Fruit fly (Drosophila melanogaster): Measurements from ENCODE around the gene CG9698.

Gene CG9698

DNA sequence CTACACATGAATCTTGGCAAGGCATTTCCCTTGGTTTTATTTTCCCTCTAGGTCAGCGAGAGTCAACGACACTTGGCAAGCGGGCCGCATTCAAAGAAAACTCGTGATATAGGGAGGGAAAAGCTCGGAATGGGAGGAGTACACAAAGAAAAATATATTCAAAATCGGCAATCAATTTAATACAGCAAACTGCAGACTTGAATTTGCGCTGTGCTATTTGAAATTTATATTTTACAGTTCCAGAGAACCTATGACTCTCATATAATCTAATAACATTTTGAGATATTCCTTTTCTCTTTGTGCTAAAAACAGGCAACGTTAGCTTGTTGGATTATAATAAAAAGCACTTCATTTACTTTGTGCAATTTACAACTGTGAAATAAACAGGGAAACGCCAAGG, 15.0 kb downstream of the CG9698 start (continued):
- TF ChIP-seq CG3032 (tag; optimal IDR thresholded peaks at IDR 0.05) (no peak), acj6 (GFP tag; optimal IDR thresholded peaks at IDR 0.05) (no peak), CG7368 (GFP tag; optimal IDR thresholded peaks at IDR 0.05) (no peak), Ets96B (tag; optimal IDR thresholded peaks at IDR 0.05) (no peak), dsx (GFP tag; optimal IDR thresholded peaks at IDR 0.05; ENCODE audit: poor library complexity, severe bottlenecking) (no peak), fd59A (GFP tag; optimal IDR thresholded peaks at IDR 0.05) (no peak), Eip75B (GFP tag; optimal IDR thresholded peaks at IDR 0.05) (no peak), CG32006 (GFP tag; optimal IDR thresholded peaks at IDR 0.05) (peak; percentile 41), lz (GFP tag; optimal IDR thresholded peaks at IDR 0.05) (no peak), Eip93F (GFP tag; optimal IDR thresholded peaks at IDR 0.05) (no peak), CG11902 (GFP tag; optimal IDR thresholded peaks at IDR 0.05) (no peak), CG11762 (GFP tag; optimal IDR thresholded peaks at IDR 0.05; ENCODE audit: insufficient read depth) (no peak), CG10631 (GFP tag; optimal IDR thresholded peaks at IDR 0.05) (peak; percentile 0), esn (GFP tag; optimal IDR thresholded peaks at IDR 0.05) (no peak), CG8319 (GFP tag; optimal IDR thresholded peaks at IDR 0.05) (no peak), CG9139 (GFP tag; optimal IDR thresholded peaks at IDR 0.05) (no peak), topi (GFP tag; optimal IDR thresholded peaks at IDR 0.05) (no peak), CG8119 (GFP tag; IDR thresholded peaks at IDR 0.05) (peak; percentile 35; the same call in 1 of the 3 replicates), CG6854 (GFP tag; optimal IDR thresholded peaks at IDR 0.05) (no peak), CG11294 (GFP tag; IDR thresholded peaks at IDR 0.05) (no peak), ss (GFP tag; optimal IDR thresholded peaks at IDR 0.05) (no peak), CG31627 (GFP tag; optimal IDR thresholded peaks at IDR 0.05) (no peak), Gug (GFP tag; IDR thresholded peaks at IDR 0.05) (peak; percentile 24; the same call in 1 of the 2 replicates), CG34406 (GFP tag; optimal IDR thresholded peaks at IDR 0.05) (no peak), CG10669 (GFP tag; optimal IDR thresholded peaks at IDR 0.05) (no peak), cyc (GFP tag; optimal IDR thresholded peaks at IDR 0.05) (no peak)

DNA sequence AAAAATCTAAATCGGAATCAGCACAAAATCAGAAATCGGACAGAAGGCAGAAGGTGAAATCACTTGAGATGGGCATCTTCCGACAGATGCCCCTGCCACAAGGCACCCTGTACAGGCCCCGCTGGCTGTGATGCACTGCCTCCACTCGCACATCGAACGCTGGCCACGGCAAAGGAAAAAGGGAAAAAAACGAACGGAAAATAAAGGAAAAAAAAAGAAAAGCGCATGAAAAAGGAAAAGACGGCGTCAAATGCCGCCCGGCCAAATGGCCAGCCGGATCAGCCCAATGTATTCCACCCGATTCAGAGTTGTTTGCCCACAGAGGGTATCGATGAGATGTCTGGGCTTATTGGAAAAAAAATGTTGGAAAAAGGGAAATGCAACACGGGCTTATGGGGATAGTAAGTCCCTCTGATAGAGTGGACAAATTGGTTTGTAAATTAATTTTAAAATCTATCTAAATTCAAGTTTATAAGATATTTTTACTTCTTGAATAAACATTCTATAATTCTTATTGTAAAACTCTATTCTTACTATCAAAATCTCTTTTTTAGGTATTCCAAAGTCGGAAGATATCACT, 16.6 kb downstream of the CG9698 start:
- TF ChIP-seq Hr38 (GFP tag; optimal IDR thresholded peaks at IDR 0.05) (no peak), Lpt (GFP tag; optimal IDR thresholded peaks at IDR 0.05) (peak; percentile 23), CG11762 (GFP tag; optimal IDR thresholded peaks at IDR 0.05; ENCODE audit: insufficient read depth) (no peak), Eip78C (GFP tag) (peak; percentile 37), dac (GFP tag; optimal IDR thresholded peaks at IDR 0.05) (no peak), esn (GFP tag; optimal IDR thresholded peaks at IDR 0.05) (no peak), CG3919 (GFP tag; optimal IDR thresholded peaks at IDR 0.05) (no peak), pdm3 (GFP tag; optimal IDR thresholded peaks at IDR 0.05) (no peak), Hr4 (GFP tag; optimal IDR thresholded peaks at IDR 0.05) (peak; percentile 50), CG7368 (GFP tag; optimal IDR thresholded peaks at IDR 0.05) (no peak), CG3032 (tag; optimal IDR thresholded peaks at IDR 0.05) (no peak), salr (GFP tag; optimal IDR thresholded peaks at IDR 0.05) (peak in 1 of 2 experiments; percentile 35), fkh (GFP tag; optimal IDR thresholded peaks at IDR 0.05) (no peak), CG6792 (GFP tag; optimal IDR thresholded peaks at IDR 0.05) (no peak), CG32006 (GFP tag; optimal IDR thresholded peaks at IDR 0.05) (peak; percentile 45), CG6163 (GFP tag; IDR thresholded peaks at IDR 0.05) (0 out of 3 replicates have a peak, but pooled peaks have one; percentile 35), vri (GFP tag; optimal IDR thresholded peaks at IDR 0.05) (no peak), CG1621 (tag; optimal IDR thresholded peaks at IDR 0.05) (no peak), CG6854 (GFP tag; optimal IDR thresholded peaks at IDR 0.05) (no peak), lz (GFP tag; optimal IDR thresholded peaks at IDR 0.05) (no peak), Gug (GFP tag; IDR thresholded peaks at IDR 0.05) (0 out of 2 replicates have a peak, but pooled peaks have one; percentile 8), Sox15 (GFP tag; optimal IDR thresholded peaks at IDR 0.05) (no peak), CG6808 (GFP tag; optimal IDR thresholded peaks at IDR 0.05) (no peak), achi (GFP tag; optimal IDR thresholded peaks at IDR 0.05) (no peak), CG6276 (GFP tag; optimal IDR thresholded peaks at IDR 0.05) (peak; percentile 56), CG10631 (GFP tag; optimal IDR thresholded peaks at IDR 0.05) (no peak), Sox102F (GFP tag; optimal IDR thresholded peaks at IDR 0.05) (no peak), spab (GFP tag; optimal IDR thresholded peaks at IDR 0.05) (no peak), CG15336 (GFP tag; IDR thresholded peaks at IDR 0.05) (peak; percentile 68), dsx (GFP tag; optimal IDR thresholded peaks at IDR 0.05; ENCODE audit: poor library complexity, severe bottlenecking) (no peak), OdsH (GFP tag; optimal IDR thresholded peaks at IDR 0.05) (peak; percentile 12), CG8119 (GFP tag; IDR thresholded peaks at IDR 0.05) (peak; percentile 59), topi (GFP tag; optimal IDR thresholded peaks at IDR 0.05) (no peak), Smox (GFP tag; optimal IDR thresholded peaks at IDR 0.05) (no peak), fd85E (GFP tag; optimal IDR thresholded peaks at IDR 0.05) (no peak)

Data from whole organism, prepupa.